Fruit fly (Drosophila melanogaster) whole organism, embryonic: Measurements from ENCODE around the gene CG8891.

Source experiments
- CG11247 ChIP-seq: fragments of 200-800 bp; sonication (Bioruptor generic); IDR thresholded peaks from 2 replicates; pipeline ENCODE4 v1.3.6; 2022; ENCODE audit warnings: missing biosample characterization, missing genetic modification characterization
- CG11696 ChIP-seq: fragments of 200-800 bp; sonication (Bioruptor generic); IDR thresholded peaks from 2 replicates; pipeline ENCODE4 v1.3.6; 2022; ENCODE audit warnings: missing biosample characterization, missing genetic modification characterization
- CG12769 ChIP-seq: fragments of 200-800 bp; sonication (Bioruptor generic); optimal IDR thresholded peaks from 2 replicates; lab custom pipeline; 2019; ENCODE audit warnings: missing biosample characterization, mild to moderate bottlenecking, missing genetic modification characterization, moderate library complexity
- CG13296 ChIP-seq: fragments of 200-800 bp; sonication (Bioruptor generic); optimal IDR thresholded peaks from 3 replicates; lab custom pipeline; 2018; ENCODE audit warnings: missing biosample characterization, mild to moderate bottlenecking, missing genetic modification characterization
- CG14014 ChIP-seq: fragments of 200-800 bp; sonication (Bioruptor generic); IDR thresholded peaks from 2 replicates; pipeline ENCODE4 v1.3.6; 2022; ENCODE audit warnings: missing biosample characterization, missing genetic modification characterization
- CG16813 ChIP-seq: fragments of 200-800 bp; sonication (Bioruptor generic); IDR thresholded peaks from 3 replicates; pipeline ENCODE4 v1.3.6; 2022; ENCODE audit warnings: missing biosample characterization, missing genetic modification characterization; ENCODE audit not compliant: partially characterized antibody
- CG17186 ChIP-seq: fragments of 200-800 bp; sonication (Bioruptor generic); optimal IDR thresholded peaks from 3 replicates; lab custom pipeline; 2017; ENCODE audit warnings: missing biosample characterization, missing genetic modification reagents, missing genetic modification characterization
- CG17361 ChIP-seq: fragments of 200-800 bp; sonication (Bioruptor generic); IDR thresholded peaks from 3 replicates; pipeline ENCODE4 v1.3.6; 2022; ENCODE audit warnings: missing biosample characterization, missing genetic modification characterization
- CG2116 ChIP-seq: fragments of 200-800 bp; sonication (Bioruptor generic); optimal IDR thresholded peaks from 3 replicates; lab custom pipeline; 2018; ENCODE audit warnings: missing biosample characterization, mild to moderate bottlenecking, missing genetic modification characterization
- CG2129 ChIP-seq: fragments of 200-800 bp; sonication (Bioruptor generic); IDR thresholded peaks from 2 replicates; pipeline ENCODE4 v1.3.6; 2022; ENCODE audit warnings: missing biosample characterization, missing genetic modification characterization; ENCODE audit not compliant: partially characterized antibody
- CG30431 ChIP-seq: fragments of 200-800 bp; sonication (Bioruptor generic); optimal IDR thresholded peaks from 2 replicates; lab custom pipeline; 2017; ENCODE audit warnings: missing biosample characterization, missing genetic modification characterization
- CG31388 ChIP-seq: fragments of 200-800 bp; sonication (Bioruptor generic); optimal IDR thresholded peaks from 2 replicates; lab custom pipeline; 2016; ENCODE audit warnings: missing biosample characterization, missing genetic modification characterization
- CG3838 ChIP-seq: fragments of 200-800 bp; sonication (Bioruptor generic); optimal IDR thresholded peaks from 3 replicates; lab custom pipeline; 2016; ENCODE audit warnings: missing biosample characterization, missing genetic modification characterization
- CG4707 ChIP-seq: fragments of 200-800 bp; sonication (Bioruptor generic); optimal IDR thresholded peaks from 2 replicates; lab custom pipeline; 2018; ENCODE audit warnings: missing biosample characterization, mild to moderate bottlenecking, missing genetic modification characterization, moderate library complexity
- CG6175 ChIP-seq: fragments of 200-800 bp; sonication (Bioruptor generic); IDR thresholded peaks from 3 replicates; pipeline ENCODE4 v1.3.6; 2022; ENCODE audit warnings: missing biosample characterization, missing genetic modification characterization
- CG8089 ChIP-seq: fragments of 200-800 bp; sonication (Bioruptor generic); optimal IDR thresholded peaks from 3 replicates; lab custom pipeline; 2016; ENCODE audit warnings: missing biosample characterization, missing genetic modification characterization
- CG9727 ChIP-seq: fragments of 200-800 bp; sonication (Bioruptor generic); optimal IDR thresholded peaks from 3 replicates; lab custom pipeline; 2017; ENCODE audit warnings: missing biosample characterization, mild to moderate bottlenecking, missing genetic modification characterization
- CG9797 ChIP-seq: fragments of 200-800 bp; sonication (Bioruptor generic); optimal IDR thresholded peaks from 3 replicates; lab custom pipeline; 2018; ENCODE audit warnings: missing biosample characterization, mild to moderate bottlenecking, missing genetic modification characterization
- D19A ChIP-seq: fragments of 200-800 bp; optimal IDR thresholded peaks from 3 replicates; lab custom pipeline; 2019; ENCODE audit warnings: missing biosample characterization, mild to moderate bottlenecking, missing genetic modification characterization, moderate library complexity
- Dip2 ChIP-seq: fragments of 200-800 bp; sonication (Bioruptor generic); IDR thresholded peaks from 2 replicates; pipeline ENCODE4 v1.3.6; 2022; ENCODE audit warnings: missing biosample characterization, missing genetic modification characterization
- Dip3 ChIP-seq: fragments of 200-800 bp; sonication (Bioruptor generic); optimal IDR thresholded peaks from 3 replicates; lab custom pipeline; 2016; ENCODE audit warnings: missing biosample characterization, missing genetic modification characterization
- Doc3 ChIP-seq: fragments of 200-800 bp; sonication (Bioruptor generic); IDR thresholded peaks from 3 replicates; pipeline ENCODE4 v1.3.6; 2022; ENCODE audit warnings: missing biosample characterization, missing genetic modification characterization; ENCODE audit not compliant: partially characterized antibody
- Drgx ChIP-seq: fragments of 200-800 bp; sonication (Bioruptor generic); IDR thresholded peaks from 2 replicates; pipeline ENCODE4 v1.3.6; 2022; ENCODE audit warnings: missing biosample characterization, missing genetic modification characterization
- Gsc ChIP-seq: fragments of 200-800 bp; sonication (Bioruptor generic); IDR thresholded peaks from 2 replicates; pipeline ENCODE4 v1.3.6; 2022; ENCODE audit warnings: missing biosample characterization, missing genetic modification characterization
- HHEX ChIP-seq: fragments of 200-800 bp; sonication (Bioruptor generic); optimal IDR thresholded peaks from 3 replicates; lab custom pipeline; 2017; ENCODE audit warnings: missing biosample characterization, mild to moderate bottlenecking, missing genetic modification characterization, missing genetic modification reagents
- Hr51 ChIP-seq, 2 experiments: fragments of 200-800 bp; sonication (Bioruptor generic); optimal IDR thresholded peaks; 2 replicates in 1 of 2; 3 replicates in 1 of 2; lab custom pipeline; 2016 to 2018; ENCODE audit warnings: missing biosample characterization in 2 of 2, missing genetic modification characterization in 2 of 2, mild to moderate bottlenecking in 1 of 2, moderate library complexity in 1 of 2
- Lhr ChIP-seq: fragments of 200-800 bp; sonication (Bioruptor generic); optimal IDR thresholded peaks from 3 replicates; lab custom pipeline; 2017; ENCODE audit warnings: mild to moderate bottlenecking, missing biosample characterization, missing genetic modification reagents, missing genetic modification characterization
- Mrtf ChIP-seq: fragments of 200-800 bp; sonication (Bioruptor generic); IDR thresholded peaks from 3 replicates; pipeline ENCODE4 v1.3.6; 2022; ENCODE audit warnings: missing biosample characterization, missing genetic modification characterization
- NC2β ChIP-seq: fragments of 200-800 bp; sonication (Bioruptor generic); optimal IDR thresholded peaks from 2 replicates; lab custom pipeline; 2016; ENCODE audit warnings: missing biosample characterization, missing genetic modification characterization
- Opbp ChIP-seq: fragments of 200-800 bp; sonication (Bioruptor generic); IDR thresholded peaks from 3 replicates; pipeline ENCODE4 v1.3.6; 2022; ENCODE audit warnings: missing biosample characterization, missing genetic modification characterization; ENCODE audit not compliant: partially characterized antibody
- Pdp1 ChIP-seq, 2 experiments: fragments of 200-800 bp; sonication (Bioruptor generic); optimal IDR thresholded peaks; 3 replicates each; lab custom pipeline; 2016; ENCODE audit warnings: missing biosample characterization in 2 of 2, missing genetic modification characterization in 2 of 2, mild to moderate bottlenecking in 1 of 2, moderate library complexity in 1 of 2
- Ptx1 ChIP-seq: fragments of 200-800 bp; sonication (Bioruptor generic); IDR thresholded peaks from 2 replicates; pipeline ENCODE4 v1.3.6; 2022; ENCODE audit warnings: missing biosample characterization, missing genetic modification characterization
- Sin3A ChIP-seq: fragments of >200 bp; optimal IDR thresholded peaks from 2 replicates; lab custom pipeline; 2018
- Ssrp ChIP-seq: fragments of 200-800 bp; sonication (Bioruptor generic); optimal IDR thresholded peaks from 2 replicates; lab custom pipeline; 2018; ENCODE audit warnings: missing biosample characterization, mild to moderate bottlenecking, missing genetic modification characterization, moderate library complexity
- ash1 ChIP-seq: fragments of 200-800 bp; sonication (Bioruptor generic); optimal IDR thresholded peaks from 2 replicates; lab custom pipeline; 2018; ENCODE audit warnings: missing biosample characterization, mild to moderate bottlenecking, missing genetic modification characterization
- bcd ChIP-seq: fragments of 200-800 bp; sonication (Bioruptor generic); optimal IDR thresholded peaks from 2 replicates; lab custom pipeline; 2017; ENCODE audit warnings: missing biosample characterization, mild to moderate bottlenecking, missing genetic modification characterization
- chn ChIP-seq: fragments of 200-800 bp; sonication (Bioruptor generic); optimal IDR thresholded peaks from 2 replicates; lab custom pipeline; 2016; ENCODE audit warnings: missing biosample characterization, missing genetic modification characterization
- dimm ChIP-seq: fragments of 200-800 bp; sonication (Bioruptor generic); IDR thresholded peaks from 2 replicates; pipeline ENCODE4 v1.3.6; 2022; ENCODE audit warnings: missing biosample characterization, missing genetic modification characterization
- gt ChIP-seq: fragments of 200-800 bp; sonication (Bioruptor generic); IDR thresholded peaks from 2 replicates; pipeline ENCODE4 v1.3.6; 2022; ENCODE audit warnings: missing biosample characterization, missing genetic modification characterization
- her ChIP-seq: fragments of 200-800 bp; sonication (Bioruptor generic); optimal IDR thresholded peaks from 2 replicates; lab custom pipeline; 2016; ENCODE audit warnings: missing biosample characterization, missing genetic modification characterization
- jigr1 ChIP-seq: fragments of 200-800 bp; sonication (Bioruptor generic); IDR thresholded peaks from 3 replicates; pipeline ENCODE4 v1.3.6; 2022; ENCODE audit warnings: missing biosample characterization, missing genetic modification characterization
- lov ChIP-seq, 2 experiments: fragments of 200-800 bp in 1 of 2; fragments of >200 bp in 1 of 2; sonication (Bioruptor generic) in 1 of 2; IDR thresholded peaks in 1 of 2; optimal IDR thresholded peaks in 1 of 2; 2 replicates in 1 of 2; 3 replicates in 1 of 2; pipeline versions ENCODE4 v1.3.6 to Lab custom; 2017 to 2022; ENCODE audit warnings: missing biosample characterization in 1 of 2, missing genetic modification characterization in 1 of 2
- p53 ChIP-seq: fragments of 200-800 bp; sonication (Bioruptor generic); optimal IDR thresholded peaks from 2 replicates; lab custom pipeline; 2016; ENCODE audit warnings: missing biosample characterization, missing genetic modification characterization
- pfk ChIP-seq: fragments of 200-800 bp; sonication (Bioruptor generic); optimal IDR thresholded peaks from 2 replicates; lab custom pipeline; 2018; ENCODE audit warnings: missing biosample characterization, mild to moderate bottlenecking, missing genetic modification characterization, moderate library complexity
- slp2 ChIP-seq: fragments of 200-800 bp; sonication (Bioruptor generic); optimal IDR thresholded peaks from 2 replicates; lab custom pipeline; 2016; ENCODE audit warnings: missing biosample characterization, missing genetic modification characterization
- sob ChIP-seq: fragments of 200-800 bp; sonication (Bioruptor generic); IDR thresholded peaks from 2 replicates; pipeline ENCODE4 v1.3.6; 2022; ENCODE audit warnings: missing biosample characterization, missing genetic modification characterization
- ssp ChIP-seq: fragments of 200-800 bp; sonication (Bioruptor generic); IDR thresholded peaks from 2 replicates; pipeline ENCODE4 v1.3.6; 2022; ENCODE audit warnings: missing biosample characterization, missing genetic modification characterization
- tio ChIP-seq: fragments of 200-800 bp; sonication (Bioruptor generic); optimal IDR thresholded peaks from 2 replicates; lab custom pipeline; 2017; ENCODE audit warnings: missing biosample characterization, missing genetic modification characterization, inconsistent platforms
- toy ChIP-seq: fragments of 200-800 bp; sonication (Bioruptor generic); IDR thresholded peaks from 2 replicates; pipeline ENCODE4 v1.3.6; 2022; ENCODE audit warnings: missing biosample characterization, missing genetic modification characterization
- trem ChIP-seq: fragments of 200-800 bp; optimal IDR thresholded peaks from 3 replicates; lab custom pipeline; 2019; ENCODE audit warnings: missing biosample characterization, mild to moderate bottlenecking, missing genetic modification characterization, moderate library complexity

CG8891 gene

DNA sequence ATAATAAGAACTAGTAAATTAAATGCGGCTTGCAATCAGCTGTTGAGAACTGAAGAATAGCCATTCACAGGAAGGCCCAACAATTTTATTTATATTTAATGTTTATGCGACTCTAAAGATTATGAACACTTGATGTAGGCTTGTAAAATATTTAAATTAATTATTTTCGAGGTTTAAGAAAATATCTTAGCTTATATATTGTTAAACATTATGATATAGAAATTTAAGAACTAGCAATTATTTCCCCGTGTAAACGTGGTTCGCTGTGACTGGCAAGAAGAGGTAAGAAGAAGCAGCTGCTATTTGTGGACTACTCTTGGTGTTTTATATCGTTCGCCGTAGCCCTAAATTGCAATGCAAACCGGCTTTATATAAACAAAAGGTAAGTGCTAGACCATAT, 33.9 kb downstream of the CG8891 start, which contains the start of the genes mRpL24 and betaggt-I (continued):
- TF ChIP-seq bcd (GFP tag; lab: Kevin White, UChicago) (peak; percentile 97), Dip2 (GFP tag; lab: Robert Waterston, UW) (peak; percentile 51; the same call in 1 of the 2 replicates), Ssrp (peak; percentile 97), ssp (GFP tag; lab: Robert Waterston, UW) (peak; percentile 88), CG16813 (GFP tag; lab: Robert Waterston, UW) (no peak), toy (peak; percentile 88), Opbp (no peak), CG4707 (GFP tag; lab: Kevin White, UChicago) (peak; percentile 83), CG12769 (tag; lab: Kevin White, UChicago) (peak; percentile 92), chn (GFP tag; lab: Kevin White, UChicago) (peak; percentile 89), Ptx1 (peak; percentile 98), p53 (no peak), Sin3A (peak; percentile 1), CG13296 (GFP tag; lab: Kevin White, UChicago) (peak; percentile 95), Mrtf (GFP tag; lab: Robert Waterston, UW) (peak; percentile 91), sob (GFP tag; lab: Robert Waterston, UW) (peak; percentile 97), CG11247 (peak; percentile 93), CG9797 (GFP tag; lab: Kevin White, UChicago) (peak; percentile 31), CG2129 (GFP tag; lab: Robert Waterston, UW) (no peak), gt (GFP tag; lab: Robert Waterston, UW) (peak; percentile 90), Doc3 (no peak), CG8089 (GFP tag; lab: Kevin White, UChicago) (peak; percentile 55), her (GFP tag; lab: Kevin White, UChicago) (peak; percentile 40), Drgx (GFP tag; lab: Robert Waterston, UW) (peak; percentile 96), jigr1 (GFP tag; lab: Robert Waterston, UW) (peak; percentile 67; the same call in 2 of the 3 replicates), CG17186 (GFP tag; lab: Kevin White, UChicago) (peak; percentile 36), CG14014 (peak; percentile 96), Pdp1 (GFP tag; optimal IDR thresholded peaks at IDR 0.05; lab: Kevin White, UChicago) (peak; percentile 72 to 88), Lhr (GFP tag; lab: Kevin White, UChicago) (peak; percentile 77), Dip3 (GFP tag; lab: Kevin White, UChicago) (peak; percentile 89), Hr51 (GFP tag; optimal IDR thresholded peaks at IDR 0.05; lab: Kevin White, UChicago) (peak; percentile 85 to 97), CG31388 (GFP tag; lab: Kevin White, UChicago) (peak; percentile 91), CG2116 (GFP tag; lab: Kevin White, UChicago) (peak; percentile 85), slp2 (GFP tag; lab: Kevin White, UChicago) (peak; percentile 68), D19A (peak; percentile 93), tio (peak; percentile 91), CG9727 (GFP tag; lab: Kevin White, UChicago) (peak; percentile 96), ash1 (GFP tag; lab: Kevin White, UChicago) (peak; percentile 25), CG3838 (peak; percentile 87), NC2β (GFP tag; lab: Kevin White, UChicago) (peak; percentile 82), dimm (GFP tag; lab: Robert Waterston, UW) (peak; percentile 92), HHEX (GFP tag; lab: Kevin White, UChicago) (peak; percentile 92), CG11696 (GFP tag; lab: Robert Waterston, UW) (peak; percentile 91), CG6175 (GFP tag; lab: Robert Waterston, UW) (peak; percentile 92), trem (tag; lab: Kevin White, UChicago) (peak; percentile 95), CG30431 (peak; percentile 87), pfk (GFP tag; lab: Kevin White, UChicago) (peak; percentile 44), lov (optimal IDR thresholded peaks at IDR 0.05; lab: Kevin White, UChicago) (no peak), lov (GFP tag; IDR thresholded peaks at IDR 0.05; lab: Robert Waterston, UW) (peak; percentile 93), CG17361 (GFP tag; lab: Robert Waterston, UW) (peak; percentile 98), Gsc (GFP tag; lab: Robert Waterston, UW) (peak; percentile 84)
